Fruit fly (Drosophila melanogaster) whole organism: ENCODE measurements around the gene Ids.

Experiments
- CG8478 ChIP-seq: fragments of >200 bp; optimal IDR thresholded peaks from 2 replicates; lab custom pipeline; 2018; ENCODE audit warnings: inconsistent platforms
- Dll ChIP-seq: fragments of >200 bp; optimal IDR thresholded peaks from 2 replicates; lab custom pipeline; 2017
- EcR ChIP-seq, 2 experiments: fragments of >200 bp; optimal IDR thresholded peaks; 2 replicates each; lab custom pipeline; 2017; ENCODE audit warnings: missing biosample characterization in 2 of 2, missing genetic modification characterization in 2 of 2, missing genetic modification reagents in 2 of 2
- pan ChIP-seq: fragments of >200 bp; optimal IDR thresholded peaks from 2 replicates; lab custom pipeline; 2017
- psq ChIP-seq: fragments of >200 bp; optimal IDR thresholded peaks from 2 replicates; lab custom pipeline; 2017
- usp ChIP-seq: fragments of >200 bp; optimal IDR thresholded peaks from 2 replicates; lab custom pipeline; 2017; ENCODE audit warnings: missing biosample characterization, missing genetic modification characterization, mixed read lengths

The Ids gene

DNA sequence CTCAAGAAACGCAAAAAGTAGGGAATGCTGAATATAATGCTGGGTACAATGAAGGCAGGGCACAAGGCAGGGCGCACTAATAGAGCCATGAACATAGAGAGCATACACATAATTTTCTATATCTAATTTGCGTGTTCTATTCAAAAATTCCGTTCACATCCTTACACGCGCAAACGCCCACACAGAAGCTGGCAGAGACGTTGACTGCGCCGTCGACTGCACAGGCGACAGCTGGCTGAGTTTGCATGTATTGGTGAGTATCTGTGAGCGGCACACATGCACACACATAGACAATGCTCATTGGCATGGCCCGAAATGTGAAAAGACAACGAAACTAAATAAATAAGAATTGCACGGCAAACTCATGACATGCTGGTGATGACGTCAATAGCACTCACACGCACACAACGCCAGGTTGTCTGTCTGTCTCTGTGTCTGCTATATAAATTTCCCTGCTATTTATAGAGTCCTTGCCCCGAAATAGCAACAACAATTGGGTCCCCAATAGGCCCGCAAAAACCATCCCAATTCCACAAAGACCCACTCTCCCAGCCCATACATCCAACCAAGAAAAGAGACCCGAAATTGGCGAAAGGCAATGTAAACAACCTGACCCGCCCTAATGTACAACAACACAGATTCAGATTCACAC, 33.0 kb downstream of the Ids start:
- TF ChIP-seq psq (lab: Kevin White, UChicago), result no peak
- no peak for TF ChIP-seq usp (GFP tag; lab: Kevin White, UChicago)
- TF ChIP-seq pan (lab: Kevin White, UChicago), result no peak
- TF ChIP-seq EcR (GFP tag; optimal IDR thresholded peaks at IDR 0.05; lab: Kevin White, UChicago), result no peak
- TF ChIP-seq CG8478, result no peak
- no peak for TF ChIP-seq Dll

DNA sequence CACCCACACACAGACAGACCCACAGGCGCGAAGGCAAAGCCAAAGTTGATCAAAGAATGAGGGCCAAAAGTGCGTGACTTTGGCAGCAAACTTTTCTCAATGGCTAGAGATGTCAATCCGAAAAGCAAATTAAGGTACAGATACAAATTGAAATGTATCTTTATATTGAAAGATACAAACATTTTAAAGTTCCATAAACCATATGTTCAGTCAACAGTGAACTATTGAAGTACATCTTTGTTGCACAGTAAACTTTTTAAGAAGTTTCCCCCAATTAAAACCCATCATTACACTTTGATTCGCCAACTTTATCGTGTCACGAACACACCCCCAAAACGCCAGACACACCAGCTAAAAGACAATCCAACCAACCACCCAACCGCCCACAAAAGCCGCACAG, 33.6 kb downstream of the Ids start:
- TF ChIP-seq Dll (no peak), psq (lab: Kevin White, UChicago) (no peak), CG8478 (no peak), EcR (GFP tag; optimal IDR thresholded peaks at IDR 0.05; lab: Kevin White, UChicago) (no peak), pan (lab: Kevin White, UChicago) (no peak), usp (GFP tag; lab: Kevin White, UChicago) (no peak)

DNA sequence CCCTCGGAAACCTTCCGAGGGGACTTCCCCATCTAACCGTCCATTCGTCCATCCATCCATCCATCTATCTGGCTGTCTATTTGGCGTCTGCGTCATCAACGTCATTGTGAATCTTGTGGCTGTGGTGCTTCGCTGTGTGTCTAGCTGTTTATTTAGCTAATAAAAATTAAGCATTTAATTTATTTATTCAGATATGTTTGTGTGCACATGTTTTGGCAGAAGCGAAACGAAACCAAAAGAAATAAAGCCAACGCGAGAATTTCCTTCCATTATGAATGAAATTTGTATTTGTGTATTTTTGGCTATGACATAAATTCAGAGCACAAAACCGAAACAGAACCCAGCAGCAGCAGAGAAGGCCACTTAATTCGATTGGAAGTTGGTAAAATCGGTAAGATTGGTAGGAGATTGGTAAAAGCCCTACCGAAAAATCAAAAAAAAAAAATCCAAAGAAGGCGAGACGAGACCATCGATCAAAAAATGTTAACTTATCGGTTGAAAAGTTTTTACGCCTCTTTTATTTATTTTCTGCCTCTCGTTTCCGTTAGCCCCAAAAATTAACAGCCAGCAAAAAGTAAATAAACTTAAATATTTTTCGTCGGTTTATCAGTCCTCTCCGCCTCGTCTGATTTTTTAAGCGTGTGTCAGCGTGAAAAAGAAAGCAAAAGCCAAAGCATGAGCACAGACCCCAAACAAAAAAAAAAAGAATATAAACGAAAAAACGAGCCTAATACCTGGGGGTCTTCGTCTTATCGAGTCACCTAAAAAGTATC, 36.9 kb downstream of the Ids start:
- TF ChIP-seq pan (lab: Kevin White, UChicago) (no peak), psq (lab: Kevin White, UChicago) (no peak), CG8478 (no peak), EcR (GFP tag; optimal IDR thresholded peaks at IDR 0.05; lab: Kevin White, UChicago) (no peak), usp (GFP tag; lab: Kevin White, UChicago) (no peak)

DNA sequence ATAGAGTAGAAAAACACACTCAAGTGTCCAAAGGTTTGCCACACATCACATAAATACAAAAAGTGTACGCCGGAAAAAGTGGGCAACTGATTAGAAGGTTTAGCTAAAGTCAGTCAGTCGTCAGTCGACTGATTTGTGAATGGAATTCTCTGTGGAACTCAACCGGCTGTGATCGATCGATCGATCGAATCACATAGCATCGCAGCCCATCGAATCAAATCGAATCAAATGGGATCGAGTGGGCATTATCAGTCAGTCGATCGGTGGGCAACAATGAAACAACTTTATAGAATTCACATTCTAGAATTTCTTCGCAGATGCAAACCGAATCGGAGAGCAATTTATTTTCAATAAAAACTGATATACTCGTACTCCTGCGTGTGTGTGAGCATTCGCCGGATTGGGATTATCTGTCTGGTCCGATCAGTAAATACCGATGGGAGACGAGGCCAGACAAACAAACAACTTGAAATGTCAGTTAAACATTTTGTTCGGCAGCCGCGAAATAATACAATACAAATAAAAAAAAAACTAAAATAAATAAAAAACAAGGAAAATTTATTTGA, 37.6 kb downstream of the Ids start:
- TF ChIP-seq pan (lab: Kevin White, UChicago) (no peak), CG8478 (no peak), EcR (GFP tag; optimal IDR thresholded peaks at IDR 0.05; lab: Kevin White, UChicago) (no peak)

DNA sequence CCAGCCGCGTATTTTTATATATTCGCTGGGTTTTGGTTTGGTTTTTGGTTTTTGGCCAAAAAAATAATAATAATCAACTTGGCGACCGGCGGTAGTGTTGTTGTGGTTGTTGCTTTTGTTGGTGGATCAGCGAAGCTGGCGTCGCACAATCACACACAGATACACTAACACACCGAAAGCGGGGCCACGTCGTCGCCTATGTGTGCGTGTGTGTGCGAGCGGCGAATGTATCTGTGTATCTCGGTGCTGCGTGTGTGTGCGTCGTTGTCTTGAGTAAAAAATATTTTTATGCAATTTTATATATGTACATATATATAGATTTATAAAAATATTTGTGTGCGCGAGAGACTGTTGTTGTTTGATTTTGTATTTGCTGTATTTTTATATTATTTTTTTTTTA, 39.1 kb downstream of the Ids start:
- TF ChIP-seq EcR (GFP tag; optimal IDR thresholded peaks at IDR 0.05; lab: Kevin White, UChicago) (no peak), psq (lab: Kevin White, UChicago) (no peak), CG8478 (no peak), pan (lab: Kevin White, UChicago) (no peak), usp (GFP tag; lab: Kevin White, UChicago) (no peak), Dll (no peak)

DNA sequence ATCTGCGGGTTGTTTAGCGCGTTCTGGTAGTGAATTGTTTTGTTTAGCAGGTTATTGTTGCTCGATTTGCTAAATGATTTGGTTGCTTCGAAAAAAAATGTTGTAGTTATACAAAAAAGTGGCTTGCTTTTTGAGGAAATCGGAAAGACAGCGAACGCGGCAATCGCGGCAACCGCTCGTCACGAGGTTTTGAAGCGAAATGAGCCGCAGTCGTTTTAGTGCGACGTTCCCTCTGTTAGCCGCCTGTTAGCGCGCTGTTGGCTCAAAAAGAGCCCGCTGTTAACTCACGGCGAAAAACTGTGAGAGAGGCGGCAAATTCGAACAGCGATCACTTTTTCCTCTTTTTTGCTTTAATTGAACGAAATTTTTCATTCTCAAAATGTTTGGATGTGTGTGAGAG, 39.7 kb downstream of the Ids start:
- TF ChIP-seq EcR (GFP tag; optimal IDR thresholded peaks at IDR 0.05; lab: Kevin White, UChicago) (no peak), pan (lab: Kevin White, UChicago) (no peak)

DNA sequence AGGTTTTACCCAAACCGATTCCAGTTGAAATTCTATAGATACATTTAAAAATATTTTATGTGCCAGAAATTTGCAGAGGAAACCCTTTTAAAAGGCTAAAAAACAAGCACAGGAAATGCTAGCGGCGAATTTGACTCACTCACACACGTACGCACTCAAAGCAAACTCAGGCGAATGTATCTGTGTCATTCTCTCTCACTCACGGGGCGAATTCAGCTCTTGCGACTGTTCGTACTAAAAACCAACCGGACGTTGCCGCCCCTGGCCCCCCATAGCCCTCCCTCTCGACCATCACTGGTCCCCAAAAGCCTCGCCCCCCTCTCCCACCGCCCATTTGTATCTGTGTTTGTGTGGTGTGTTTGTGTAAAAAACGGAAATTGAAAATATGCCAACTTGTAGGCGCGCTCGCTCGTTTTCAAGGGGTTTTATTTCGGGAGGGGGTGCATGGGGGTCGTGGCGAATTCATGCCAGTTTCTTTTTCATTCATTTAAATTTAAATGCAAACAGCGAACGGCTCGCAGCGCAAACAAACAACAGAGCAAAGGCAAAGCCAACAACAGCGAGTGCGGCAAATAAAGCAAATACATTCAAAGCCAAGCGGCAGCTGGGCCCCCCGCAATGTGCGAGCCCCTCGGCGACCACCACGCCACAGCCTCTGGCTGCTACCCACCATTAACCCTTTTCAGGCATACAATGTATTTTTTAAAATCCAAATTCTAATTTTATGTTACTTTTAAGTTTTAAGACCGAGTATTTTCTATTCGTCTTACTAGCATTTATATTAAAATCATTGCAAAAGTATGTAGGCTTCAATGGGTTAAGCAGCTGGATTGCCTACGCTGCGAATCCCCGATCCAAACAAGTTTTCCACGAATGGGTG, 40.4 kb downstream of the Ids start:
- TF ChIP-seq usp (GFP tag; lab: Kevin White, UChicago) (no peak), CG8478 (no peak), Dll (peak; percentile 58), EcR (GFP tag; optimal IDR thresholded peaks at IDR 0.05; lab: Kevin White, UChicago) (peak in 1 of 2 experiments; percentile 39), pan (lab: Kevin White, UChicago) (no peak), psq (lab: Kevin White, UChicago) (no peak)

DNA sequence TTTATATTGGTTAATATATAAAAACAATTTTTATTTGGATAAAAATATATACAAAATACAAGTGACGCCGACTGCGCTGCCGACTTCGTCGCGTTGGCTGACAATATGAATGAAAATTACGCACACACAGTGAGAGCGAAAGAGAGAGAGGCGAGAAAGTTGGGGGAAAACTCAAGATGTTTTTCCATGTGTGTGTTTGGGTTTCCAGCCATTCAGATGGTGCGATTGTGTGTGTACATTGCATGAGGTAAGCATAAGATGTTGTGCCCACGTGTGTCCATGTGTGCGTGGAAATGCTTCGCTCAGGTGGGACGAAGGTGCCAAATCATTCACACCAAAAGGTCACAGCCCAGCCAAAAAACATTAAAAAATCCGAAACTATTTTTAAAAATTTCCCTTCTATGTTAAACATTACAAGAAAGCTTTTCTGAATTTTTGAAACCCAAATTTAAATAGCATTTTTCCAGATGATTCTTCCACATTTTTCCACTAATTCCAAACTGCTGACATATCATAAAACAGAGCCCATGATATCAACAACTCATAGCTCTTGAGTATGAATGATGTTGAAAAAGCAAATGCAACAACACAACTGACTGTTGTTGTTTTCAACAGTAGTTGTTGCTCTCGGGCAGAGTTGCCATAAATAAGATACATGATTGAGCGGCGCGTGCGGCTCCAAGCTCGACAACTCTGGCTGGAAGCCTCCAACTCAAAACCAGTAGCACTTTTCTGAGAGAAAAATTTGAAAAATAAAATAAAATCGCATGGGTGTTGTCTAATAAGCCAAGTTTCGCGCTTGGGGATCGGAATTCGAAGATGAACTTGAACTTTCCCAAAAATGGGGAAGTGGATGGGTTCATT, 41.5 kb downstream of the Ids start:
- TF ChIP-seq Dll (no peak), pan (lab: Kevin White, UChicago) (no peak), usp (GFP tag; lab: Kevin White, UChicago) (no peak), EcR (GFP tag; optimal IDR thresholded peaks at IDR 0.05; lab: Kevin White, UChicago) (no peak), CG8478 (no peak), psq (lab: Kevin White, UChicago) (no peak)

DNA sequence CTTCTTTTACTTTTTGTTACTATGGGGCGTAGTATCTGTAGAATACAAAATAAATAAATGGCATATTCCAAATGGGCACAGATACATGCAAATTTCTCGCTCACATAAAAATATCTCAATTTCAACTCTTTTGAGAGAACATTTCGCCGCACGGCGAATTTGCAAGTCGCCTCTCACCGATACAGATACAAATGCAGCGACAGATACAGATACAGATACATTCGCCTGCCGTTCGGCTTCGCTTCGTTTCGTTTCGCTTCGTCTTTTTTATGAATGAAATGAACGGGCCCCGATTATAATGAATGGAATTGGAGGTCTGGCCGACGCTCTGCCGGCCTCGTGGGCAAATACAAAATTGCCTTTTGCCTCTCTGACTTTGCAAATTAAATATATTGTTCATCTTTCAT, 42.2 kb downstream of the Ids start:
- TF ChIP-seq CG8478 (no peak), psq (lab: Kevin White, UChicago) (no peak), pan (lab: Kevin White, UChicago) (no peak), EcR (GFP tag; optimal IDR thresholded peaks at IDR 0.05; lab: Kevin White, UChicago) (no peak), usp (GFP tag; lab: Kevin White, UChicago) (no peak), Dll (no peak)

DNA sequence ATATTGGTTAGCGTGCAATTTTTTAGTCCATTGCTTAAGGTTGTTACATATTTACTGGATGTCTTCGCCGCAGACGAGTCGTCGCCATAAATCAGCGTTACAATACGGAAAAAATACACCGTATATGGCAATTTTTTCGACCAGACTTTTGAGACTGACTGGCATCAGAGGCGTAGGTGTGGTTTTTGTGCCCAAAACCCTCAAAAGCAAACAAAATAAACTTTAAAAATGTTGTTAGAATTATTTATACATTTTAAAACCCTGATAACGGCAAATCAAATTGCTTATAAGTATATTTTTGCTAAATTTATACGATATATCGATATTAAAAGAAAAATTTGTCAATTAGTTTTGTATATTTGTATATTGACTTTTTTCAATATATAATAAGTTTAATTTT, 42.6 kb downstream of the Ids start:
- TF ChIP-seq pan (lab: Kevin White, UChicago) (no peak), CG8478 (no peak), Dll (no peak), usp (GFP tag; lab: Kevin White, UChicago) (no peak), psq (lab: Kevin White, UChicago) (no peak), EcR (GFP tag; optimal IDR thresholded peaks at IDR 0.05; lab: Kevin White, UChicago) (no peak)

DNA sequence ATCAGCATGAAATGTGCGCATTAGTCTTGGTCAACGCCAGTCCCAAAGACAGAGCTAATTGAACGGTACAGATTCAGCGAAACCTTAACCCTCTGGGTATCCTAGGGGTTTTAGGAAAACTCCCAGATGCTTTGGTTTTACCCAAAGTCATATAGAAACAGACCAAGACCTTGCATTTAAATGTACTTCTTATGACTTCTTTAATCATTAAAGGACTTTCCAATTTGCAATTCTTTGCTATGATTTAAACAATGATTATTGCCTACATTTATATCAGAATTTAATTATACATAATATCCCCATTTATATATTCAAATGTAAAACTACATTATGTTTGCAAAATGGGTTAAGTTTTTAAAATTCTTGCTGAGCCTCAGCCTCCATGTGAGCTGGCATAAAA, 44.9 kb downstream of the Ids start:
- TF ChIP-seq CG8478, result no peak
- TF ChIP-seq psq (lab: Kevin White, UChicago), result no peak
- no peak for TF ChIP-seq EcR (GFP tag; optimal IDR thresholded peaks at IDR 0.05; lab: Kevin White, UChicago)
- TF ChIP-seq pan (lab: Kevin White, UChicago), result no peak
- TF ChIP-seq Dll, result no peak
- no peak for TF ChIP-seq usp (GFP tag; lab: Kevin White, UChicago)
